Worm (Caenorhabditis elegans) whole organism, L4 larva: Measurements from ENCODE around the gene dcr-1.

Experiments
- F10B5.3 ChIP-seq: sonication (generic microtip); optimal IDR thresholded peaks from 2 replicates; lab custom pipeline; 2016; ENCODE audit warnings: mild to moderate bottlenecking, missing genetic modification characterization, missing compliant biosample characterization
- F49E8.2 ChIP-seq: sonication (generic microtip); optimal IDR thresholded peaks from 2 replicates; lab custom pipeline; 2016; ENCODE audit warnings: missing compliant biosample characterization, mild to moderate bottlenecking, missing genetic modification characterization, borderline replicate concordance
- T20F7.1 ChIP-seq: fragments of 200-800 bp; sonication (Bioruptor generic); optimal IDR thresholded peaks from 2 replicates; lab custom pipeline; 2018; ENCODE audit warnings: mild to moderate bottlenecking, missing genetic modification characterization, missing compliant biosample characterization
- T26A8.4 ChIP-seq: fragments of 200-800 bp; sonication (Bioruptor generic); IDR thresholded peaks from 2 replicates; pipeline ENCODE4 v1.3.6; 2022; ENCODE audit warnings: missing genetic modification characterization, missing compliant biosample characterization
- Y105C5A.15 ChIP-seq: fragments of 200-800 bp; sonication (Bioruptor generic); IDR thresholded peaks from 2 replicates; pipeline ENCODE4 v1.3.6; 2022; ENCODE audit warnings: missing genetic modification characterization, missing compliant biosample characterization
- Y75B8A.6 ChIP-seq: fragments of 200-800 bp; sonication (Bioruptor generic); IDR thresholded peaks from 2 replicates; pipeline ENCODE4 v1.3.6; 2022; ENCODE audit warnings: missing genetic modification reagents, missing genetic modification characterization, missing compliant biosample characterization
- ZK546.5 ChIP-seq, 2 experiments: sonication (generic microtip); optimal IDR thresholded peaks; 2 replicates each; lab custom pipeline; 2017; ENCODE audit warnings: missing biosample characterization in 2 of 2, missing genetic modification characterization in 2 of 2
- aha-1 ChIP-seq: fragments of 150-350 bp; peaks from one replicate; lab custom pipeline; 2014; ENCODE audit warnings: missing biosample characterization, missing genetic modification characterization
- aly-2 ChIP-seq: sonication (generic microtip); optimal IDR thresholded peaks from 2 replicates; lab custom pipeline; 2018; ENCODE audit warnings: missing biosample characterization, missing genetic modification characterization
- ama-1 ChIP-seq: fragments of 150-350 bp; optimal IDR thresholded peaks from 2 replicates; lab custom pipeline; 2014; ENCODE audit warnings: inconsistent platforms, mixed read lengths
- arid-1 ChIP-seq: fragments of 200-800 bp; sonication (Bioruptor generic); conservative IDR thresholded peaks from 2 replicates; pipeline ENCODE4 v1.3.6; 2022; ENCODE audit warnings: missing genetic modification reagents, missing genetic modification characterization, missing compliant biosample characterization
- ceh-20 ChIP-seq: fragments of 200-800 bp; sonication (Bioruptor generic); IDR thresholded peaks from 2 replicates; pipeline ENCODE4 v1.3.6; 2022; ENCODE audit warnings: missing genetic modification reagents, missing genetic modification characterization, missing compliant biosample characterization
- ceh-82 ChIP-seq: sonication (generic microtip); optimal IDR thresholded peaks from 2 replicates; lab custom pipeline; 2017; ENCODE audit warnings: missing biosample characterization, missing genetic modification characterization
- cey-2 ChIP-seq: sonication (generic microtip); optimal IDR thresholded peaks from 3 replicates; lab custom pipeline; 2017; ENCODE audit warnings: missing genetic modification characterization, mild to moderate bottlenecking, missing compliant biosample characterization, antibody characterized with exemption, borderline replicate concordance; ENCODE audit not compliant: insufficient read depth
- ctbp-1 ChIP-seq: fragments of 200-800 bp; sonication (Bioruptor generic); IDR thresholded peaks from 2 replicates; pipeline ENCODE4 v1.3.6; 2022; ENCODE audit warnings: missing genetic modification reagents, missing genetic modification characterization, missing compliant biosample characterization
- daf-12 ChIP-seq: fragments of 150-350 bp; optimal IDR thresholded peaks from 2 replicates; lab custom pipeline; 2014; ENCODE audit warnings: missing biosample characterization, missing genetic modification reagents, missing genetic modification characterization
- daf-19 ChIP-seq: fragments of 200-800 bp; sonication (Bioruptor generic); conservative IDR thresholded peaks from 2 replicates; pipeline ENCODE4 v1.3.6; 2022; ENCODE audit warnings: missing genetic modification characterization, missing compliant biosample characterization
- dmd-8 ChIP-seq: fragments of 200-800 bp; sonication (Bioruptor generic); IDR thresholded peaks from 2 replicates; pipeline ENCODE4 v1.3.6; 2022; ENCODE audit warnings: missing genetic modification characterization, missing compliant biosample characterization
- dmd-9 ChIP-seq: fragments of 200-800 bp; sonication (Bioruptor generic); IDR thresholded peaks from 2 replicates; pipeline ENCODE4 v1.3.6; 2022; ENCODE audit warnings: missing genetic modification reagents, missing genetic modification characterization, missing compliant biosample characterization
- duxl-1 ChIP-seq: sonication (generic microtip); optimal IDR thresholded peaks from 2 replicates; lab custom pipeline; 2016; ENCODE audit warnings: mild to moderate bottlenecking, missing genetic modification characterization, moderate library complexity, missing compliant biosample characterization; ENCODE audit not compliant: poor library complexity
- hlh-11 ChIP-seq: fragments of 200-800 bp; sonication (Bioruptor generic); optimal IDR thresholded peaks from 2 replicates; lab custom pipeline; 2018; ENCODE audit warnings: mild to moderate bottlenecking, missing genetic modification characterization, missing compliant biosample characterization
- hmg-1.1 ChIP-seq: fragments of 200-800 bp; sonication (Bioruptor generic); IDR thresholded peaks from 2 replicates; pipeline ENCODE4 v1.3.6; 2022; ENCODE audit warnings: missing genetic modification reagents, missing genetic modification characterization, missing compliant biosample characterization
- lin-29 ChIP-seq: fragments of 200-800 bp; sonication (Bioruptor generic); IDR thresholded peaks from 2 replicates; pipeline ENCODE4 v1.3.6; 2022; ENCODE audit warnings: missing genetic modification reagents, missing genetic modification characterization, missing compliant biosample characterization
- lir-3 ChIP-seq: sonication (generic microtip); optimal IDR thresholded peaks from 2 replicates; lab custom pipeline; 2016; ENCODE audit warnings: mild to moderate bottlenecking, missing genetic modification characterization, missing compliant biosample characterization
- lsy-2 ChIP-seq, 2 experiments: fragments of 150-350 bp in 1 of 2; sonication (generic microtip) in 1 of 2; optimal IDR thresholded peaks; 2 replicates each; lab custom pipeline; 2014 to 2017; ENCODE audit warnings: missing biosample characterization in 2 of 2, missing genetic modification characterization in 2 of 2
- madf-5 ChIP-seq, 2 experiments: fragments of 200-800 bp; sonication (Bioruptor generic); IDR thresholded peaks; 2 replicates each; pipeline ENCODE4 v1.3.6; 2022; ENCODE audit warnings: missing compliant biosample characterization in 2 of 2, missing genetic modification characterization in 2 of 2
- madf-9 ChIP-seq: fragments of 200-800 bp; sonication (Bioruptor generic); conservative IDR thresholded peaks from 2 replicates; pipeline ENCODE4 v1.3.6; 2022; ENCODE audit warnings: missing genetic modification reagents, missing genetic modification characterization, missing compliant biosample characterization
- mxl-2 ChIP-seq: fragments of 200-800 bp; sonication (Bioruptor generic); conservative IDR thresholded peaks from 2 replicates; pipeline ENCODE4 v1.3.6; 2022; ENCODE audit warnings: missing genetic modification reagents, missing genetic modification characterization, missing compliant biosample characterization
- mxl-3 ChIP-seq: fragments of 200-800 bp; sonication (Bioruptor generic); optimal IDR thresholded peaks from 2 replicates; lab custom pipeline; 2018; ENCODE audit warnings: mild to moderate bottlenecking, missing genetic modification characterization, missing compliant biosample characterization
- nhr-102 ChIP-seq: sonication (generic microtip); optimal IDR thresholded peaks from 2 replicates; lab custom pipeline; 2016; ENCODE audit warnings: mild to moderate bottlenecking, missing genetic modification characterization, moderate library complexity, missing compliant biosample characterization
- nhr-237 ChIP-seq: sonication (generic microtip); optimal IDR thresholded peaks from 2 replicates; lab custom pipeline; 2017; ENCODE audit warnings: missing biosample characterization, missing genetic modification characterization
- nhr-28 ChIP-seq: fragments of 150-350 bp; optimal IDR thresholded peaks from 2 replicates; lab custom pipeline; 2014; ENCODE audit warnings: missing biosample characterization, missing genetic modification characterization
- nhr-41 ChIP-seq: fragments of 200-800 bp; sonication (Bioruptor generic); IDR thresholded peaks from 2 replicates; pipeline ENCODE4 v1.3.6; 2022; ENCODE audit warnings: missing genetic modification reagents, missing genetic modification characterization, missing compliant biosample characterization
- nhr-48 ChIP-seq: sonication (generic microtip); optimal IDR thresholded peaks from 2 replicates; lab custom pipeline; 2016; ENCODE audit warnings: mild to moderate bottlenecking, missing genetic modification characterization, missing compliant biosample characterization
- nhr-6 ChIP-seq: fragments of 150-350 bp; optimal IDR thresholded peaks from 2 replicates; lab custom pipeline; 2014; ENCODE audit warnings: missing biosample characterization, missing genetic modification characterization
- nhr-76 ChIP-seq: fragments of 150-350 bp; optimal IDR thresholded peaks from 2 replicates; lab custom pipeline; 2014; ENCODE audit warnings: missing biosample characterization, missing genetic modification characterization
- nhr-77 ChIP-seq: fragments of 150-350 bp; optimal IDR thresholded peaks from 2 replicates; lab custom pipeline; 2014; ENCODE audit warnings: missing biosample characterization, missing genetic modification characterization
- pha-4 ChIP-seq, 2 experiments: fragments of 150-350 bp in 1 of 2; fragments of 200-800 bp in 1 of 2; sonication (Bioruptor generic) in 1 of 2; IDR thresholded peaks in 1 of 2; optimal IDR thresholded peaks in 1 of 2; 2 replicates each; pipeline versions ENCODE4 v1.3.6 to Lab custom; 2014 to 2022; ENCODE audit warnings: missing genetic modification characterization in 2 of 2, missing genetic modification reagents in 2 of 2, missing biosample characterization in 1 of 2, missing compliant biosample characterization in 1 of 2
- rbr-2 ChIP-seq: sonication (generic microtip); optimal IDR thresholded peaks from 2 replicates; lab custom pipeline; 2016; ENCODE audit warnings: missing genotype, missing genetic modification characterization, missing compliant biosample characterization
- saeg-2 ChIP-seq: fragments of 200-800 bp; sonication (Bioruptor generic); IDR thresholded peaks from 2 replicates; pipeline ENCODE4 v1.3.6; 2022; ENCODE audit warnings: missing genetic modification reagents, missing genetic modification characterization, missing compliant biosample characterization
- set-16 ChIP-seq: fragments of 200-800 bp; sonication (Bioruptor generic); IDR thresholded peaks from 2 replicates; pipeline ENCODE4 v1.3.6; 2022; ENCODE audit warnings: missing genetic modification reagents, missing genetic modification characterization, missing compliant biosample characterization
- snpc-1.2 ChIP-seq: fragments of 200-800 bp; sonication (Bioruptor generic); IDR thresholded peaks from 2 replicates; pipeline ENCODE4 v1.3.6; 2022; ENCODE audit warnings: missing genetic modification reagents, missing genetic modification characterization, missing compliant biosample characterization
- snpc-4 ChIP-seq: fragments of 150-350 bp; optimal IDR thresholded peaks from 2 replicates; lab custom pipeline; 2014; ENCODE audit warnings: missing biosample characterization, missing genetic modification characterization
- spr-3 ChIP-seq: fragments of 200-800 bp; sonication (Bioruptor generic); optimal IDR thresholded peaks from 2 replicates; lab custom pipeline; 2018; ENCODE audit warnings: mild to moderate bottlenecking, missing genetic modification characterization, missing compliant biosample characterization
- tag-97 ChIP-seq: fragments of 200-800 bp; sonication (Bioruptor generic); IDR thresholded peaks from 2 replicates; pipeline ENCODE4 v1.3.6; 2022; ENCODE audit warnings: missing genetic modification characterization, missing compliant biosample characterization
- unc-130 ChIP-seq: sonication (generic microtip); optimal IDR thresholded peaks from 2 replicates; lab custom pipeline; 2016; ENCODE audit warnings: missing genetic modification reagents, missing genetic modification characterization, missing compliant biosample characterization
- unc-62 ChIP-seq, 3 experiments: fragments of 150-350 bp in 1 of 3; sonication (generic microtip); optimal IDR thresholded peaks in 2 of 3; peaks in 1 of 3; 1 replicate in 1 of 3; 2 replicates in 2 of 3; lab custom pipeline; 2014 to 2017; ENCODE audit warnings: missing biosample characterization in 3 of 3, missing genetic modification characterization in 3 of 3, missing genetic modification reagents in 3 of 3, missing genotype in 1 of 3
- vab-7 ChIP-seq: fragments of 200-800 bp; sonication (Bioruptor generic); IDR thresholded peaks from 2 replicates; pipeline ENCODE4 v1.3.6; 2022; ENCODE audit warnings: missing genetic modification reagents, missing genetic modification characterization, missing compliant biosample characterization
- zfp-2 ChIP-seq: sonication (generic microtip); optimal IDR thresholded peaks from 2 replicates; lab custom pipeline; 2016; ENCODE audit warnings: mild to moderate bottlenecking, missing genetic modification characterization, missing compliant biosample characterization
- zip-2 ChIP-seq: fragments of 150-350 bp; optimal IDR thresholded peaks from 2 replicates; lab custom pipeline; 2014; ENCODE audit warnings: missing biosample characterization, missing genetic modification characterization

dcr-1 gene

ce11 chrIII:8126978-8127377 is 46.9 kb upstream of the dcr-1 start (continued):
- TF ChIP-seq duxl-1 (tag; lab: Kevin White, UChicago) = no peak
- peak; percentile 13 for TF ChIP-seq rbr-2 (tag; lab: Kevin White, UChicago)
- TF ChIP-seq daf-19 = no peak

ce11 chrIII:8125234-8125633 is 45.2 kb upstream of the dcr-1 start:
- TF ChIP-seq hlh-11 (peak; percentile 68), dmd-9 (GFP tag; lab: Robert Waterston, UW) (no peak), mxl-2 (GFP tag; lab: Robert Waterston, UW) (no peak), nhr-48 (peak; percentile 50), unc-62 (GFP tag; optimal IDR thresholded peaks at IDR 0.05 in 1 of 2; lab: Kevin White, UChicago) (peak in 1 of 2 experiments; percentile 93), unc-62 (tag; optimal IDR thresholded peaks at IDR 0.05; lab: Kevin White, UChicago) (no peak), Y105C5A.15 (GFP tag; lab: Robert Waterston, UW) (no peak), saeg-2 (no peak), mxl-3 (GFP tag; lab: Kevin White, UChicago) (no peak), snpc-4 (tag; lab: Kevin White, UChicago) (no peak), nhr-76 (no peak), ceh-20 (GFP tag; lab: Robert Waterston, UW) (no peak), spr-3 (GFP tag; lab: Kevin White, UChicago) (no peak), nhr-41 (no peak), zip-2 (peak; percentile 36), Y75B8A.6 (no peak), tag-97 (no peak), dmd-8 (GFP tag; lab: Robert Waterston, UW) (no peak), T20F7.1 (GFP tag; lab: Kevin White, UChicago) (no peak), F10B5.3 (tag; lab: Kevin White, UChicago) (no peak), lsy-2 (tag; optimal IDR thresholded peaks at IDR 0.05; lab: Kevin White, UChicago) (peak in 1 of 2 experiments; percentile 79), nhr-28 (peak; percentile 72), nhr-102 (tag; lab: Kevin White, UChicago) (no peak), F49E8.2 (tag; lab: Kevin White, UChicago) (no peak), lir-3 (no peak), ceh-82 (tag; lab: Kevin White, UChicago) (no peak), nhr-237 (tag; lab: Kevin White, UChicago) (no peak), ama-1 (no peak), nhr-6 (peak; percentile 22), cey-2 (tag; lab: Kevin White, UChicago) (peak; percentile 65), arid-1 (GFP tag; lab: Robert Waterston, UW) (no peak), madf-5 (GFP tag; IDR thresholded peaks at IDR 0.05; lab: Robert Waterston, UW) (no peak), madf-9 (no peak; the same call in 1 of the 2 replicates), aha-1 (tag; lab: Kevin White, UChicago) (peak; percentile 35), pha-4 (GFP tag; IDR thresholded peaks at IDR 0.05; lab: Robert Waterston, UW) (no peak), pha-4 (tag; optimal IDR thresholded peaks at IDR 0.05; lab: Kevin White, UChicago) (no peak), set-16 (GFP tag; lab: Robert Waterston, UW) (no peak), daf-12 (tag; lab: Kevin White, UChicago) (no peak), ctbp-1 (GFP tag; lab: Robert Waterston, UW) (no peak), vab-7 (GFP tag; lab: Robert Waterston, UW) (no peak), zfp-2 (tag; lab: Kevin White, UChicago) (no peak), snpc-1.2 (GFP tag; lab: Robert Waterston, UW) (no peak), T26A8.4 (GFP tag; lab: Robert Waterston, UW) (no peak), ZK546.5 (tag; optimal IDR thresholded peaks at IDR 0.05; lab: Kevin White, UChicago) (no peak), unc-130 (no peak), lin-29 (GFP tag; lab: Robert Waterston, UW) (no peak), hmg-1.1 (GFP tag; lab: Robert Waterston, UW) (peak; percentile 61), aly-2 (tag; lab: Kevin White, UChicago) (no peak), nhr-77 (tag; lab: Kevin White, UChicago) (no peak)
